Worm (Caenorhabditis elegans) whole organism, midembryonic: Measurements from ENCODE around the gene twk-39.

Experiments
- flt-1 ChIP-seq: fragments of 200-800 bp; sonication (Bioruptor generic); IDR thresholded peaks from 2 replicates; pipeline ENCODE4 v1.3.6; 2022; ENCODE audit warnings: missing genetic modification characterization, missing compliant biosample characterization
- klf-2 ChIP-seq: fragments of 200-800 bp; sonication (Bioruptor generic); conservative IDR thresholded peaks from 2 replicates; pipeline ENCODE4 v1.3.6; 2022; ENCODE audit warnings: missing genetic modification reagents, missing genetic modification characterization, missing compliant biosample characterization
- med-1 ChIP-seq: sonication (generic microtip); optimal IDR thresholded peaks from 2 replicates; lab custom pipeline; 2017; ENCODE audit warnings: missing genetic modification characterization, mild to moderate bottlenecking, missing compliant biosample characterization, antibody characterized with exemption, missing genetic modification reagents; ENCODE audit not compliant: insufficient read depth

DNA sequence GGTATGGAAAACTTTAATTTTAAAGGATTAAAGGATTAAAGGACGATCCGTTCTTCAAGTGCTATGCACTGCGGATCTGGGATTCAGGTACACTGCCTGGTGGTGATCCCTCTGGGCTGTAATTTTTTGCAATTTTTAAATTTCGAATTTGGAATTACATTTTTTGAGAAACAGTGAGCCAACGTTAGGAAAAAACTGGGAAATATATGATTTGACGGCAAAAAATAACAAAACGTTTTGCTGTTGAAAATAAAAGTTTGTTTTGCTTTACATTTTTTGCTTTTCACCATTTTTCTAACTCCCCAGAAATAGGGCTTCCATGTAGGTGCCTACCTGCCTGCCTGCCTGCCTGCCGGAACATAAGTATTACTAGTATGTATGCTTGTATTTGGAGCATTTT lies 11.9 kb downstream of the twk-39 start, which contains the start of gene C18D11.10:
- TF ChIP-seq klf-2 (GFP tag; lab: Robert Waterston, UW) (no peak), med-1 (GFP tag; lab: Kevin White, UChicago) (no peak), flt-1 (GFP tag; lab: Robert Waterston, UW) (no peak)
